Worm (Caenorhabditis elegans): ENCODE results near the gene hil-1.

hil-1 gene

ce11 chrV:14949477-14949876, at the start of gene hil-1:
TSS of gene hil-1 (plus strand) at chrV:14949777.
- TF ChIP-seq him-1 (tag; optimal IDR thresholded peaks at IDR 0.05) = no peak

ce11 chrV:14900905-14901304, 48.7 kb upstream of the hil-1 start:
- TF ChIP-seq him-1 (tag; optimal IDR thresholded peaks at IDR 0.05) (no peak), dao-5 (tag; optimal IDR thresholded peaks at IDR 0.05) (no peak), W03F9.2 (tag; optimal IDR thresholded peaks at IDR 0.05) (no peak)

- TF ChIP-seq dao-5 (tag; optimal IDR thresholded peaks at IDR 0.05) (no peak), W03F9.2 (tag; optimal IDR thresholded peaks at IDR 0.05) (no peak), him-1 (tag; optimal IDR thresholded peaks at IDR 0.05) (no peak)
These were observed 42.1 kb upstream of the hil-1 start for ce11 chrV:14907445-14907844.

DNA sequence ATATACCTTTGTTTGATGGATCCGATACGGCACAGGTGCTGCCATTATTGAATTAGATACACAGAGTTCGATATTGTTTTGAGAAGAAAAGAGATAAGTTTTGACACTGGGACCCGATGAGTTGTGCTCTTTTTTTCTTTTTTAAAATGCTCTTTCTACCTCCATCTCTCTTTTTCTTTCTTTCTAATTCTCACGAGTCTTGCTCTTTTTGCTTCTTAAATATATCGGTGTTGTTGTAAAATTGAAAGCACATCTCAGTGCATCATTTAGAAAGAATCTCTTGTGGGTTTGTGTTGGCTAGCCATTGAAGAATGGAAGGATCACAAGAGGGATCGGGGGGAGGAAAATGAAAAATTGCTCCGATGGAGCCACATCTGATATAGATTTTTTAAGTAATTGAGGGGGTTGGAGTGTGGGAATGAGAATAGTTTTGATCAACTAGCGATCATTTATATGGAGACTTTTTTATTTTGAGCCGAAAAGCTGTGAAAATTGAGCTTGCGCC, 40.2 kb upstream of the hil-1 start, which contains the start of gene H12D21.9:
H12D21.9 (minus strand) TSS at position 148 of the 505 bp plus-strand sequence.
- TF ChIP-seq W03F9.2 (tag; optimal IDR thresholded peaks at IDR 0.05) (no peak), him-1 (tag; optimal IDR thresholded peaks at IDR 0.05) (no peak), dao-5 (tag; optimal IDR thresholded peaks at IDR 0.05) (no peak)

ce11 chrV:14910758-14911157, 38.8 kb upstream of the hil-1 start:
- no peak for TF ChIP-seq him-1 (tag; optimal IDR thresholded peaks at IDR 0.05)
- TF ChIP-seq dao-5 (tag; optimal IDR thresholded peaks at IDR 0.05) = no peak
- TF ChIP-seq W03F9.2 (tag; optimal IDR thresholded peaks at IDR 0.05) = no peak

ce11 chrV:14915599-14915998, 34.0 kb upstream of the hil-1 start, which contains the start of gene H12D21.11:
TSS of gene H12D21.11 (plus strand) at chrV:14915899.
- TF ChIP-seq him-1 (tag; optimal IDR thresholded peaks at IDR 0.05) (no peak), W03F9.2 (tag; optimal IDR thresholded peaks at IDR 0.05) (no peak), dao-5 (tag; optimal IDR thresholded peaks at IDR 0.05) (no peak)

DNA sequence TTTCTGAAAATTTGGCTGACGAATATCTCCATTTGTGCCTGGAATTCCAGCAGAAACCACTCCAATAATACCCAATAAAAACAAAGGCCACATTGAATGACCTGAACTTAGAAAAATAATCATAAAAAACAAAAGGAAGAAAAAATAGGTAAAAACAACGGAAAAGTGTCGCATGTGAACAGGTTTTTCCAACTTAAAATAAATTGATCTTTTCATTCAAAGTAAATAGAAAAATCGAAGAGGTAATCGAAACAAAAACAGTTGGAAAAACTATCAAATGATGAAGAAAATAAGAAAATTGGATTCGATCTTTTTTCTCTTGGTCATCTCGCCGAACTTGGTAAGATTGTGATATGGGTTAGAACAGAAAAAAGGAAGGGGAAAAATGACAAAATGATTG, 28.1 kb upstream of the hil-1 start, which contains the start of gene zmp-4:
zmp-4 (minus strand) TSS at position 101 of the 400 bp plus-strand sequence.
- TF ChIP-seq him-1 (tag; optimal IDR thresholded peaks at IDR 0.05) = no peak
- no peak for TF ChIP-seq W03F9.2 (tag; optimal IDR thresholded peaks at IDR 0.05)
- TF ChIP-seq dao-5 (tag; optimal IDR thresholded peaks at IDR 0.05) = no peak

DNA sequence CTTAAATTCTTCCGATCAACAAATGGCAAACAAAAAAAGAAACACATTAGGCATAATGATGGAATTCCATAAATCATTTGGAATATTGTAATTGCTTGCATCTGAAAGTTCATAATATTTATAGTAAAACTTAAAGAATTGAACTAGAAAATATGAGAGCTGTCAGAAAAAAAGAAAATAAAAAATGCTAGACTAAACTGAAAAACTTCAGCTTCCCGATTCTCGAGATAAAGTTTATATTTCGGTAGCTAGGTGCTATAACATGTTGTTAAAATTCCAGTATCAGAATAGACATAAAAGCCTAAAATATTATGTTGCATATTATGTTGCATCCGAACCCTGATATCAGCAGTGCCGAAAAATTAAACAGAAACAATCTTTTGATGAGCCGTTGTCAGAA, 25.5 kb upstream of the hil-1 start, which contains the start of gene srg-54:
srg-54 (minus strand) TSS at position 101 of the 400 bp plus-strand sequence.
- TF ChIP-seq him-1 (tag; optimal IDR thresholded peaks at IDR 0.05) (no peak), dao-5 (tag; optimal IDR thresholded peaks at IDR 0.05) (no peak), W03F9.2 (tag; optimal IDR thresholded peaks at IDR 0.05) (no peak)

ce11 chrV:14928248-14928647, 21.3 kb upstream of the hil-1 start, which contains the start of gene srg-55:
TSS of gene srg-55 (minus strand) at chrV:14928348.
- TF ChIP-seq W03F9.2 (tag; optimal IDR thresholded peaks at IDR 0.05) (no peak), dao-5 (tag; optimal IDR thresholded peaks at IDR 0.05) (no peak), him-1 (tag; optimal IDR thresholded peaks at IDR 0.05) (no peak)

ce11 chrV:14930168-14930567, 19.4 kb upstream of the hil-1 start:
- TF ChIP-seq dao-5 (tag; optimal IDR thresholded peaks at IDR 0.05) (no peak), him-1 (tag; optimal IDR thresholded peaks at IDR 0.05) (peak; percentile 69)

- TF ChIP-seq him-1 (tag; optimal IDR thresholded peaks at IDR 0.05) (no peak), dao-5 (tag; optimal IDR thresholded peaks at IDR 0.05) (no peak), W03F9.2 (tag; optimal IDR thresholded peaks at IDR 0.05) (no peak)
These were observed 15.9 kb upstream of the hil-1 start for ce11 chrV:14933450-14934218.

DNA sequence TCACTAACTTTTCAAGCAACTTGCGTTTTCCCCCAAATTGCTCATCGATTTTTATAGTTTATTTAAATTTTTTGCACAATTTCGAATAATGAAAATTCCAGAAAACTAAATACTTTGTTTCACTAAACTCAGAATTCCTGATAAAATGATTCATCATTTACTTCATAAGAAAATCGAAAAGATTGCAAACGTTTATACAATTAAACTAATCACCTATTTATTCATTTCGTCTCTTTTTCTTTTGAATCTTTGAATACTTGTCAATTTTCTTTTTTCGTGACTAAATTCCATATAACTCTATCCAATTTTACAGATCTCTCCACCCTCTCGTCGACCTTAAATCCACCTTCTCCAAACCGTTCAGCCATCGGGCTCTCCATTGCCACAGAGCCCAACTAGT, 13.0 kb upstream of the hil-1 start, which contains the start of gene C30G7.2:
C30G7.2 (plus strand) TSS at position 301 of the 400 bp plus-strand sequence.
- no peak for TF ChIP-seq him-1 (tag; optimal IDR thresholded peaks at IDR 0.05)
- no peak for TF ChIP-seq W03F9.2 (tag; optimal IDR thresholded peaks at IDR 0.05)
- TF ChIP-seq dao-5 (tag; optimal IDR thresholded peaks at IDR 0.05) = no peak

- no peak for TF ChIP-seq dao-5 (tag; optimal IDR thresholded peaks at IDR 0.05)
- no peak for TF ChIP-seq him-1 (tag; optimal IDR thresholded peaks at IDR 0.05)
- no peak for TF ChIP-seq W03F9.2 (tag; optimal IDR thresholded peaks at IDR 0.05)
These were observed 6.7 kb upstream of the hil-1 start for ce11 chrV:14942898-14943297.

ce11 chrV:14943774-14944173, 5.8 kb upstream of the hil-1 start:
- TF ChIP-seq W03F9.2 (tag; optimal IDR thresholded peaks at IDR 0.05) = no peak
- no peak for TF ChIP-seq dao-5 (tag; optimal IDR thresholded peaks at IDR 0.05)
- no peak for TF ChIP-seq him-1 (tag; optimal IDR thresholded peaks at IDR 0.05)

All from whole organism, L4/young adult.